Fruit fly (Drosophila melanogaster): ENCODE data around the gene CG5196.

CG5196 gene

DNA sequence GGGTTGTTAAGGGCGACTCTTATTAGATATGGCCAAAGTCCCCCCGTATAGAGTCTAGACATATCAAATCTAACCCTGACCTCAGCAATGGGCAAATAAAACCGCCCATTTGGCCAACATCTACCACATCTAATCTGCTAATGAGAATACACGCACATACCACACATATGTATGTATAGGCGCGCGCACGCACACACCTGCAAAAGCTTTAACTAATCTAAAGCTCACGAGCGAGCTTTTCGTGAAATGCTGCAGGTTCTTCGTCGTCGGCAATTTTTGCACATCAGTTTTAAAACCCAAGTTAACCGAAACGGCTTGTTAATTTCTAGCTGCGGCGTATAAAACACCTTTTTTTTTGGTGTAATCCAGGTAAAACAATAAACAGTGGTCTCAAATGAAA lies 35.7 kb downstream of the CG5196 start:
- TF ChIP-seq Hr83 (GFP tag; optimal IDR thresholded peaks at IDR 0.05; ENCODE audit: poor library complexity, severe bottlenecking) (peak; percentile 20), usp (GFP tag; optimal IDR thresholded peaks at IDR 0.05) (no peak), lola (GFP tag; optimal IDR thresholded peaks at IDR 0.05) (peak; percentile 58), Hnf4 (GFP tag; optimal IDR thresholded peaks at IDR 0.05) (no peak), foxo (GFP tag; optimal IDR thresholded peaks at IDR 0.05) (no peak), Sp1 (GFP tag; optimal IDR thresholded peaks at IDR 0.05) (no peak), pan (optimal IDR thresholded peaks at IDR 0.05) (no peak), Rel (GFP tag; optimal IDR thresholded peaks at IDR 0.05) (no peak), Rel (tag; optimal IDR thresholded peaks at IDR 0.05) (peak; percentile 12)

DNA sequence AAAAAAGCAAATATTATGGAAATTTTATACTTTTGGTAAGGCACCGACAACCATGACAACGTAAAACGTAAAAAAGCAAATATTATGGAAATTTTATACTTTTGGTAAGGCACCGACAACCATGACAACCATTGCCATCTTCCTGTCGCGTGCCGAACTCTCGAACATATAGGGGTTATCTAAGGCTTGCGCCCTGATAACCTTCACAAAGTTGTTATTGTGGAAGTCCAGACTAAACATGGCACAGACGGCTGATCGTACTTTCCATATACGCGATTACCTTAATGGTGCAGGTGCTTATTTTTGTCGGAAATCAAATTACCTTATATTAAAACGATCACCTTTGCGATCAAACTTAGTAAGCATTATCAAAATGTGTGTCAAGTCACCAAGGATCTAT lies 37.4 kb downstream of the CG5196 start:
- no peak for TF ChIP-seq Rel (GFP tag; optimal IDR thresholded peaks at IDR 0.05)
- peak; percentile 14 for TF ChIP-seq Rel (tag; optimal IDR thresholded peaks at IDR 0.05)
- TF ChIP-seq CrebA (GFP tag; optimal IDR thresholded peaks at IDR 0.05; ENCODE audit: borderline replicate concordance), result no peak
- TF ChIP-seq N (GFP tag; optimal IDR thresholded peaks at IDR 0.05), result no peak
- no peak for TF ChIP-seq ey (GFP tag; optimal IDR thresholded peaks at IDR 0.05)
- TF ChIP-seq Sp1 (GFP tag; optimal IDR thresholded peaks at IDR 0.05), result no peak
- TF ChIP-seq Jra (GFP tag; optimal IDR thresholded peaks at IDR 0.05), result no peak
- no peak for TF ChIP-seq Hr83 (GFP tag; optimal IDR thresholded peaks at IDR 0.05; ENCODE audit: poor library complexity, severe bottlenecking)
- TF ChIP-seq foxo (GFP tag; optimal IDR thresholded peaks at IDR 0.05), result no peak
- TF ChIP-seq h (GFP tag; optimal IDR thresholded peaks at IDR 0.05), result peak; percentile 43
- TF ChIP-seq lola (GFP tag; optimal IDR thresholded peaks at IDR 0.05), result no peak
- no peak for TF ChIP-seq jim (GFP tag; optimal IDR thresholded peaks at IDR 0.05)
- TF ChIP-seq br (GFP tag; optimal IDR thresholded peaks at IDR 0.05), result no peak
- TF ChIP-seq dl (GFP tag; optimal IDR thresholded peaks at IDR 0.05; ENCODE audit: insufficient read depth in 1 of 2, partially characterized antibody in 2 of 2), result no peak
- TF ChIP-seq dmrt93B (GFP tag; optimal IDR thresholded peaks at IDR 0.05), result no peak
- TF ChIP-seq Hnf4 (GFP tag; optimal IDR thresholded peaks at IDR 0.05), result no peak

DNA sequence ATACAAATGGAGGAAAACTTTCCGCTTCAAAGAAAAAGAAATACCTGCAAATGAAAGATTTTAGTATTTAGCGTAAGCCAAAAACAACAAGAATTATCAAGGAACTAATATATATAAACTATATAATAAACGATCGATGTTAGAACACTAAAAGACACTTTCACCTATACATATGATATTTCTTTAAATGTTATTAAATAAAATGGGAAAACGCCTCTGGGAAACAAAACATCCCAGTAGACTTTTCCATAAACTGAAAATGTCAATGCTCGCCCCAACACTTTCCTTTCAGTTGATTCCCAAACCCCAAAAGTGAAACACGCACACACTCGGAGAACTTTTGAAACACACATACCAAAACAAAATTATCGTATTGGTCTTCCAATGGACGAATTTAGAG lies 39.2 kb downstream of the CG5196 start, which contains the start of gene vrs:
Gene vrs (plus strand): TSS at position 301 of the 400 bp plus-strand sequence.
- TF ChIP-seq jim (GFP tag; optimal IDR thresholded peaks at IDR 0.05) (no peak), dmrt93B (GFP tag; optimal IDR thresholded peaks at IDR 0.05) (no peak), tai (GFP tag; optimal IDR thresholded peaks at IDR 0.05) (no peak), CrebA (GFP tag; optimal IDR thresholded peaks at IDR 0.05; ENCODE audit: borderline replicate concordance) (no peak), Vsx2 (GFP tag; optimal IDR thresholded peaks at IDR 0.05; ENCODE audit: partially characterized antibody) (no peak), HLH106 (tag; optimal IDR thresholded peaks at IDR 0.05) (no peak)

DNA sequence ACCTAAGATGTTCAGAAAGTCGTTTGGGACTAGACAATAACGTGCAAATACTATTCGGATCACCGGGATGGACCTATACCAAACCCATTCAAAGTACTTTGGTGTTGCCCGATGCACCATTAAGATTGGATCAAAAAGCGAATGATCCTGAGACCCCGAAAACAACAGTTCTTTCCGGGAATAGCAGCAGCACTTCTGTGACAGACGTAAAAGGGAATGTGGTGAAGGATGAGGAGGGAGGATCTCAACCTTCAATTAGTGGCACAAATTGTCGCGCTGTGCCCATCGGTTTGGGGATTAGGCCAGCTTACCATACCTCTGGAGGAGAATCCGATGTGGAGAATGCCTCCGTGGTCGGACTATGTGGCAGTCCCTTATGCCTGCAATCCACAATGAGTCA lies 40.2 kb downstream of the CG5196 start:
- TF ChIP-seq usp (GFP tag; optimal IDR thresholded peaks at IDR 0.05), result no peak
- no peak for TF ChIP-seq jim (GFP tag; optimal IDR thresholded peaks at IDR 0.05)
- TF ChIP-seq Dfd (GFP tag; optimal IDR thresholded peaks at IDR 0.05), result no peak
- no peak for TF ChIP-seq Hr83 (GFP tag; optimal IDR thresholded peaks at IDR 0.05; ENCODE audit: poor library complexity, severe bottlenecking)
- TF ChIP-seq Hr78 (GFP tag; optimal IDR thresholded peaks at IDR 0.05), result no peak
- TF ChIP-seq psq (GFP tag; optimal IDR thresholded peaks at IDR 0.05), result no peak
- TF ChIP-seq lola (GFP tag; optimal IDR thresholded peaks at IDR 0.05), result no peak
- TF ChIP-seq CrebA (GFP tag; optimal IDR thresholded peaks at IDR 0.05; ENCODE audit: borderline replicate concordance), result no peak
- no peak for TF ChIP-seq GATAd (GFP tag; optimal IDR thresholded peaks at IDR 0.05)
- TF ChIP-seq OdsH (GFP tag; optimal IDR thresholded peaks at IDR 0.05), result no peak
- no peak for TF ChIP-seq fru (GFP tag; optimal IDR thresholded peaks at IDR 0.05)

DNA sequence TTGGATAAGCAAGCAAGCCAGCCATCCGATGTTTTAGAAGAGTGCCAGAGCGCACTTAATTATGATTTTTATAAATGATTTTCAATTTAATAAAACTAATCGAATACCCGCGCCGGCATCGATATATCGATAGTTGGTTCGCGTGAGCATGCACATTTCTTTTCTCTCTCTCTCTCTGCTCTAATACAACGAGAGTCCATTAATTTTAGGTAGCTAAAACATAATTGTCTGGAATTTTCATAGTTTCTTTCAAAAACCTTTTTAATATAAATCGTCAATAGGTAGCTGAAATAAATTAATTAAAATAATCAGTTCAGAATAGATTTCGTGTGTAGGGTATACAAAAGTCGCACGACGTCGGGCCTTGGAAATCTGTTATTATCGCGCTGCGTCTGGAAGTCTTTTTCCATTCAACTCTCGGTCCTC lies 40.8 kb downstream of the CG5196 start, which contains the start of gene CG18549:
Gene CG18549 (plus strand): TSS at position 408 of the 426 bp plus-strand sequence.
- TF ChIP-seq pan (optimal IDR thresholded peaks at IDR 0.05) (no peak), CrebA (GFP tag; optimal IDR thresholded peaks at IDR 0.05; ENCODE audit: borderline replicate concordance) (no peak), woc (GFP tag; optimal IDR thresholded peaks at IDR 0.05) (peak; percentile 100), jim (GFP tag; optimal IDR thresholded peaks at IDR 0.05) (peak; percentile 24), Hnf4 (GFP tag; optimal IDR thresholded peaks at IDR 0.05) (peak; percentile 100), fru (GFP tag; optimal IDR thresholded peaks at IDR 0.05) (peak; percentile 100), ey (GFP tag; optimal IDR thresholded peaks at IDR 0.05) (peak; percentile 100), Dfd (GFP tag; optimal IDR thresholded peaks at IDR 0.05) (peak; percentile 96), br (GFP tag; optimal IDR thresholded peaks at IDR 0.05) (peak; percentile 100), sv (GFP tag; optimal IDR thresholded peaks at IDR 0.05) (peak; percentile 99), Myc (optimal IDR thresholded peaks at IDR 0.05) (no peak), CG32264 (GFP tag; optimal IDR thresholded peaks at IDR 0.05) (peak; percentile 100), rgr (GFP tag; optimal IDR thresholded peaks at IDR 0.05) (peak; percentile 100), OdsH (GFP tag; optimal IDR thresholded peaks at IDR 0.05) (peak; percentile 100), Abd-B (GFP tag; optimal IDR thresholded peaks at IDR 0.05) (no peak), CG9705 (GFP tag; optimal IDR thresholded peaks at IDR 0.05) (peak; percentile 100), Dif (GFP tag; optimal IDR thresholded peaks at IDR 0.05; ENCODE audit: partially characterized antibody) (no peak), psq (GFP tag; optimal IDR thresholded peaks at IDR 0.05) (peak; percentile 99), GATAd (GFP tag; optimal IDR thresholded peaks at IDR 0.05) (no peak), dmrt93B (GFP tag; optimal IDR thresholded peaks at IDR 0.05) (peak; percentile 99), dl (GFP tag; optimal IDR thresholded peaks at IDR 0.05; ENCODE audit: insufficient read depth in 1 of 2, partially characterized antibody in 2 of 2) (no peak), dsf (GFP tag; optimal IDR thresholded peaks at IDR 0.05; ENCODE audit: borderline replicate concordance) (peak; percentile 98), Hr83 (GFP tag; optimal IDR thresholded peaks at IDR 0.05; ENCODE audit: poor library complexity, severe bottlenecking) (peak; percentile 97), lola (GFP tag; optimal IDR thresholded peaks at IDR 0.05) (no peak), tai (GFP tag; optimal IDR thresholded peaks at IDR 0.05) (peak; percentile 98), HLH106 (tag; optimal IDR thresholded peaks at IDR 0.05) (peak; percentile 100), Hr78 (GFP tag; optimal IDR thresholded peaks at IDR 0.05) (no peak), brk (GFP tag; optimal IDR thresholded peaks at IDR 0.05) (peak; percentile 99), usp (GFP tag; optimal IDR thresholded peaks at IDR 0.05) (no peak), foxo (GFP tag; optimal IDR thresholded peaks at IDR 0.05) (peak; percentile 100), Rel (GFP tag; optimal IDR thresholded peaks at IDR 0.05) (peak; percentile 99), Rel (tag; optimal IDR thresholded peaks at IDR 0.05) (peak; percentile 98)
